Worm (Caenorhabditis elegans): Measurements from ENCODE around the gene F42A10.7.

The F42A10.7 gene

DNA sequence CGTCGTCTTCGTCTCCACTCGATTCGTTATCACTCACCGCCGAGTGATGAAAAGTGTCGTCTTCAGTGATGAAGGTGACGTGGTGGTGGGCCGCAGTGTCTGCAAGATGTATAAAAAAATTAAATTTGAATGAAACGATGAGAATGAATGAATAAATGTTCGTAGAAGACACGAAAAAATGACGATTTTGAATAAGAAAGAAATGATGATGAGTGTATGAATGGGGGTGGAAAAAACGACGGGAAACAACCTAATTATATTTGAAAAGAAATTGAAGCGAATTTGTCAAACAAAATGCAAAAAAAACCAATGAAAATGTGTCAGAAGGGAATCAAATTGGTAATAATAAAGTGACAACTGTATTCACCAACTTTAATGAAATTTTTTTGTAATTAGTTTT is 42.3 kb downstream of the F42A10.7 start, which contains the start of gene mvk-1:
Gene mvk-1 (minus strand): TSS at position 101 of the 400 bp plus-strand sequence.
- no peak for TF ChIP-seq klf-2 (GFP tag; conservative IDR thresholded peaks at IDR 0.05)
- no peak for TF ChIP-seq tab-1 (GFP tag; IDR thresholded peaks at IDR 0.05)
- no peak for TF ChIP-seq ztf-29 (GFP tag; IDR thresholded peaks at IDR 0.05)
- TF ChIP-seq med-1 (GFP tag; optimal IDR thresholded peaks at IDR 0.05; ENCODE audit: insufficient read depth): no peak
- no peak for TF ChIP-seq cog-1 (tag; optimal IDR thresholded peaks at IDR 0.05)
- TF ChIP-seq ztf-23 (GFP tag; IDR thresholded peaks at IDR 0.05): no peak
- TF ChIP-seq T22C8.4 (GFP tag; IDR thresholded peaks at IDR 0.05): no peak
- TF ChIP-seq flt-1 (GFP tag; IDR thresholded peaks at IDR 0.05): no peak
- TF ChIP-seq ref-1 (GFP tag; conservative IDR thresholded peaks at IDR 0.05): no peak

DNA sequence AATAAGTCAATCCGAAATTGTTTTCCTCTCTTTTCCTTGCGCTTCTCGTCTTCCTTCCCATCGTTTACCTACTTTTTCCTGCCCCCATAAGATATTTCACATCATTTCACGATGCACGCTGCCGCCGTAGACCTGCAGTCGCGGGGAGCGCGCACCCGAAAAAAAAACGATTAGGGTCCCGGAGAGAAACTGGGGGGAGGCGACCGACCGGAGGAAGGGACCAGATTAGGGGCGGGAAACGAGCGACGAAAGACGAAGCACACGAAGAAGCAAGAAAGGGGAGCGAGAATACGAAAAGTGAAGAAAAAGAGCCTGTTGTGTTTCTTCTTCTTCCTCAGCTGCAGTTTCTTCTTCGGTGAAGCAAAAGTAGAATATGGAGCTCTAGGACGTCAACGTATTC is 43.3 kb downstream of the F42A10.7 start:
- no peak for TF ChIP-seq ztf-23 (GFP tag; IDR thresholded peaks at IDR 0.05)
- no peak for TF ChIP-seq flt-1 (GFP tag; IDR thresholded peaks at IDR 0.05)
- no peak for TF ChIP-seq ref-1 (GFP tag; conservative IDR thresholded peaks at IDR 0.05)
- TF ChIP-seq med-1 (GFP tag; optimal IDR thresholded peaks at IDR 0.05; ENCODE audit: insufficient read depth): no peak
- TF ChIP-seq T22C8.4 (GFP tag; IDR thresholded peaks at IDR 0.05): no peak
- TF ChIP-seq cog-1 (tag; optimal IDR thresholded peaks at IDR 0.05): no peak
- TF ChIP-seq tab-1 (GFP tag; IDR thresholded peaks at IDR 0.05): no peak
- no peak for TF ChIP-seq klf-2 (GFP tag; conservative IDR thresholded peaks at IDR 0.05)
- no peak for TF ChIP-seq ztf-29 (GFP tag; IDR thresholded peaks at IDR 0.05)

DNA sequence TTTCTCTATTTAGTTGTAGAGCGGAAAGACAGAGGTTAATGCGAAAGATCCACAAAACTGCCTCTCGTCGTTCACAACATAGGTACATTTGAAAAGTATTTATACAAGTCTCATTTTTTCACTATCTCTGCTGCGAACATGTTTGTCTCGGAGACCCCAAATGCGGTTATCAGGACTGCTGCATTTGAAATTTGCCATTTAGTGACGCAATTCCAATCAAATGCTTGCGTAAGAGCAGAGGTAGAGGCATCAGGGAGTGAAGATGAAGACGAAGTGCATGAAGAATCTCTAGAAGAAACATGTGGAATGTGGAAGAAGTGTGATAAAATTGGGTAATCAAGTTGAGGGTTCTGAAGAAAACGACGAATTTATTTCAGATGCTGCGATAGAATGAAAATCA is 44.4 kb downstream of the F42A10.7 start:
- TF ChIP-seq cog-1 (tag; optimal IDR thresholded peaks at IDR 0.05): no peak
- TF ChIP-seq tab-1 (GFP tag; IDR thresholded peaks at IDR 0.05): no peak
- TF ChIP-seq ztf-23 (GFP tag; IDR thresholded peaks at IDR 0.05): no peak
- TF ChIP-seq ref-1 (GFP tag; conservative IDR thresholded peaks at IDR 0.05): no peak
- no peak for TF ChIP-seq flt-1 (GFP tag; IDR thresholded peaks at IDR 0.05)
- TF ChIP-seq ztf-29 (GFP tag; IDR thresholded peaks at IDR 0.05): no peak
- no peak for TF ChIP-seq T22C8.4 (GFP tag; IDR thresholded peaks at IDR 0.05)
- no peak for TF ChIP-seq med-1 (GFP tag; optimal IDR thresholded peaks at IDR 0.05; ENCODE audit: insufficient read depth)
- no peak for TF ChIP-seq klf-2 (GFP tag; conservative IDR thresholded peaks at IDR 0.05)

DNA sequence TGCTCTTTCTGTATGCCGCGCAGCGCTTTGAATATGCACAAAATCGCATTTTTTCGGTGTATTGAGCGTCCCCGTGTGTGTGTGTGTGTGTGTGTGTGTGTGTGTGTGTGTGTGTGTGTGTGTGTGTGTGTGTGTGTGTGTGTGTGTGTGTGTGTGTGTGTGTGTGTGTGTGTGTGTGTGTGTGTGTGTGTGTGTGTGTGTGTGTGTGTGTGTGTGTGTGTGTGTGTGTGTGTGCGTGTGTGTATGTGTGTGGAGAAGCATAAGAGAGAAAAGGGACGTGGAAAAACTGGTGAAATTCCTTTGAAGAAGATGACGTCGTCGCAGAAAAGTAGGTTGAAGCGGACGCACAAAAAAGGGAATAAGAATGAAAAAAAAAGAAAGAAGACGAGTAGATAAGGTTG is 45.1 kb downstream of the F42A10.7 start:
- 0 out of 2 replicates have a peak, but pooled peaks have one; percentile 6 for TF ChIP-seq flt-1 (GFP tag; IDR thresholded peaks at IDR 0.05)

DNA sequence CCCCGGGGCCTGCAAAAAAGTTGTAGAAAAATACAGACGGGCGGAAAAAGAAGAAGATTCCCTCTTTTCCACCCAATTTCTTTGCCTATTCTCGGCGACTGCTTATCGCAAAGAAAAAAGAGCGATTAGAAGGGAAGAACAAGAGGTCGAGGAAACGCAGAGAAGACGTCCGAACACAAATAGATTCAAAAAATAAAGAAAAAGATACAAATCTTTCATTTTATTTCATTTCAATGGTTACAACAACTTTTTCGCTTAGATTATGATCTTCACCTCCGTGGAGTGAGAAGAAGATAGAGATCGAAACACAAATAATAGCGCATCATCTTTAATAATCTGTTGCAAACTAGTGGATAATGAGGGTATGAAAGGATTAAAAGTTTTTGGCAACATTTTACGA is 46.4 kb downstream of the F42A10.7 start:
- TF ChIP-seq med-1 (GFP tag; optimal IDR thresholded peaks at IDR 0.05; ENCODE audit: insufficient read depth): no peak
- no peak for TF ChIP-seq klf-2 (GFP tag; conservative IDR thresholded peaks at IDR 0.05)
- TF ChIP-seq cog-1 (tag; optimal IDR thresholded peaks at IDR 0.05): no peak
- no peak for TF ChIP-seq flt-1 (GFP tag; IDR thresholded peaks at IDR 0.05)
- no peak for TF ChIP-seq ztf-29 (GFP tag; IDR thresholded peaks at IDR 0.05)
- no peak for TF ChIP-seq ztf-23 (GFP tag; IDR thresholded peaks at IDR 0.05)
